Worm (Caenorhabditis elegans) whole organism, young adult: ENCODE measurements around the gene sqst-5.

Experiments used
- F39B2.1 ChIP-seq: fragments of 200-800 bp; sonication (Bioruptor generic); IDR thresholded peaks from 2 replicates; pipeline ENCODE4 v1.3.6; 2022; ENCODE audit warnings: missing genetic modification reagents, missing genetic modification characterization, missing compliant biosample characterization
- F49E8.2 ChIP-seq: sonication (generic microtip); optimal IDR thresholded peaks from 3 replicates; lab custom pipeline; 2017; ENCODE audit warnings: missing genetic modification characterization, mild to moderate bottlenecking, missing compliant biosample characterization, antibody characterized with exemption, moderate library complexity; ENCODE audit not compliant: insufficient read depth
- F52B5.7 ChIP-seq: sonication (generic microtip); optimal IDR thresholded peaks from 2 replicates; lab custom pipeline; 2016; ENCODE audit warnings: mild to moderate bottlenecking, missing genetic modification characterization, missing compliant biosample characterization
- K12H6.12 ChIP-seq: fragments of 200-800 bp; sonication (Bioruptor generic); optimal IDR thresholded peaks from 2 replicates; lab custom pipeline; 2018; ENCODE audit warnings: mild to moderate bottlenecking, missing genetic modification characterization, missing compliant biosample characterization
- T07F8.4 ChIP-seq: sonication (generic microtip); optimal IDR thresholded peaks from 2 replicates; lab custom pipeline; 2016; ENCODE audit warnings: mild to moderate bottlenecking, missing genetic modification characterization, moderate library complexity, missing compliant biosample characterization
- Y53F4B.3 ChIP-seq: fragments of 200-800 bp; sonication (Bioruptor generic); IDR thresholded peaks from 2 replicates; pipeline ENCODE4 v1.3.6; 2022; ENCODE audit warnings: missing genetic modification reagents, missing genetic modification characterization, missing compliant biosample characterization
- Y56A3A.18 ChIP-seq: fragments of 200-800 bp; sonication (Bioruptor generic); IDR thresholded peaks from 2 replicates; pipeline ENCODE4 v1.3.6; 2022; ENCODE audit warnings: missing genetic modification reagents, missing genetic modification characterization, missing compliant biosample characterization
- Y95B8A.8 ChIP-seq: fragments of 200-800 bp; sonication (Bioruptor generic); IDR thresholded peaks from 2 replicates; pipeline ENCODE4 v1.3.6; 2022; ENCODE audit warnings: missing genetic modification reagents, missing genetic modification characterization, missing compliant biosample characterization
- aptf-3 ChIP-seq: fragments of 200-800 bp; sonication (Bioruptor generic); IDR thresholded peaks from 2 replicates; pipeline ENCODE4 v1.3.6; 2022; ENCODE audit warnings: missing genetic modification characterization, missing compliant biosample characterization
- athp-1 ChIP-seq: sonication (generic microtip); optimal IDR thresholded peaks from 2 replicates; lab custom pipeline; 2017; ENCODE audit warnings: mild to moderate bottlenecking, missing genetic modification characterization, missing compliant biosample characterization
- attf-5 ChIP-seq: fragments of 200-800 bp; sonication (Bioruptor generic); optimal IDR thresholded peaks from 2 replicates; lab custom pipeline; 2018; ENCODE audit warnings: mild to moderate bottlenecking, missing genetic modification characterization, missing compliant biosample characterization
- ceh-40 ChIP-seq: fragments of 200-800 bp; sonication (Bioruptor generic); IDR thresholded peaks from 2 replicates; pipeline ENCODE4 v1.3.6; 2022; ENCODE audit warnings: missing genetic modification characterization, missing compliant biosample characterization
- dox-1 ChIP-seq: fragments of 200-800 bp; sonication (Bioruptor generic); IDR thresholded peaks from 2 replicates; pipeline ENCODE4 v1.3.6; 2022; ENCODE audit warnings: missing genetic modification reagents, missing genetic modification characterization, missing compliant biosample characterization
- dpff-1 ChIP-seq: sonication (generic microtip); optimal IDR thresholded peaks from 2 replicates; lab custom pipeline; 2017; ENCODE audit warnings: mild to moderate bottlenecking, missing genetic modification characterization, missing compliant biosample characterization
- efl-1 ChIP-seq: fragments of 150-350 bp; optimal IDR thresholded peaks from 2 replicates; lab custom pipeline; 2014; ENCODE audit warnings: missing biosample characterization, missing genetic modification reagents, missing genetic modification characterization
- egl-18 ChIP-seq: fragments of 200-800 bp; sonication (Bioruptor generic); IDR thresholded peaks from 2 replicates; pipeline ENCODE4 v1.3.6; 2022; ENCODE audit warnings: missing genetic modification reagents, missing genetic modification characterization, missing compliant biosample characterization
- egl-44 ChIP-seq: fragments of 200-800 bp; sonication (Bioruptor generic); IDR thresholded peaks from 2 replicates; pipeline ENCODE4 v1.3.6; 2022; ENCODE audit warnings: missing genetic modification reagents, missing genetic modification characterization, missing compliant biosample characterization
- egrh-3 ChIP-seq: fragments of 200-800 bp; sonication (Bioruptor generic); IDR thresholded peaks from 2 replicates; pipeline ENCODE4 v1.3.6; 2022; ENCODE audit warnings: missing genetic modification reagents, missing genetic modification characterization, missing compliant biosample characterization
- hrde-1 ChIP-seq: sonication (generic microtip); optimal IDR thresholded peaks from 2 replicates; lab custom pipeline; 2016; ENCODE audit warnings: missing genetic modification characterization, mild to moderate bottlenecking, missing compliant biosample characterization, moderate library complexity, missing genotype, missing genetic modification reagents, borderline replicate concordance
- lin-40 ChIP-seq: sonication (generic microtip); optimal IDR thresholded peaks from 2 replicates; lab custom pipeline; 2016; ENCODE audit warnings: missing genetic modification characterization, mild to moderate bottlenecking, missing compliant biosample characterization, missing genotype, missing genetic modification reagents
- lir-1 ChIP-seq: fragments of 200-800 bp; sonication (Bioruptor generic); conservative IDR thresholded peaks from 2 replicates; pipeline ENCODE4 v1.3.6; 2022; ENCODE audit warnings: missing genetic modification reagents, missing genetic modification characterization, missing compliant biosample characterization
- madf-8 ChIP-seq: fragments of 200-800 bp; sonication (Bioruptor generic); conservative IDR thresholded peaks from 2 replicates; pipeline ENCODE4 v1.3.6; 2022; ENCODE audit warnings: missing genetic modification reagents, missing genetic modification characterization, missing compliant biosample characterization
- nfyb-1 ChIP-seq: fragments of 200-800 bp; sonication (Bioruptor generic); IDR thresholded peaks from 2 replicates; pipeline ENCODE4 v1.3.6; 2022; ENCODE audit warnings: missing genetic modification reagents, missing genetic modification characterization, missing compliant biosample characterization
- nhr-27 ChIP-seq: fragments of 200-800 bp; sonication (Bioruptor generic); optimal IDR thresholded peaks from 2 replicates; lab custom pipeline; 2018; ENCODE audit warnings: mild to moderate bottlenecking, missing genetic modification characterization, moderate library complexity, missing compliant biosample characterization
- pbrm-1 ChIP-seq: fragments of 200-800 bp; sonication (Bioruptor generic); IDR thresholded peaks from 2 replicates; pipeline ENCODE4 v1.3.6; 2022; ENCODE audit warnings: missing genetic modification reagents, missing genetic modification characterization, missing compliant biosample characterization
- rec-8 ChIP-seq, 2 experiments: sonication (generic microtip); optimal IDR thresholded peaks; 2 replicates each; lab custom pipeline; 2016; ENCODE audit warnings: mild to moderate bottlenecking in 2 of 2, missing genetic modification characterization in 2 of 2, missing genetic modification reagents in 2 of 2, missing genotype in 2 of 2, missing biosample characterization in 1 of 2, missing compliant biosample characterization in 1 of 2, moderate library complexity in 1 of 2
- sdz-38 ChIP-seq: sonication (generic microtip); optimal IDR thresholded peaks from 2 replicates; lab custom pipeline; 2016; ENCODE audit warnings: missing genotype, missing genetic modification characterization, missing compliant biosample characterization
- snpc-3.4 ChIP-seq: sonication (generic microtip); optimal IDR thresholded peaks from 2 replicates; lab custom pipeline; 2017; ENCODE audit warnings: missing genetic modification characterization, mild to moderate bottlenecking, missing compliant biosample characterization, antibody characterized with exemption, moderate library complexity, missing genotype, missing genetic modification reagents
- unc-130 ChIP-seq: sonication (generic microtip); optimal IDR thresholded peaks from 2 replicates; lab custom pipeline; 2016; ENCODE audit warnings: missing genetic modification reagents, missing genetic modification characterization, missing compliant biosample characterization
- unc-62 ChIP-seq: fragments of 150-350 bp; optimal IDR thresholded peaks from 2 replicates; lab custom pipeline; 2014; ENCODE audit warnings: missing biosample characterization, missing genetic modification reagents, missing genetic modification characterization
- zfh-2 ChIP-seq: fragments of 200-800 bp; sonication (Bioruptor generic); conservative IDR thresholded peaks from 2 replicates; pipeline ENCODE4 v1.3.6; 2022; ENCODE audit warnings: missing genetic modification reagents, missing genetic modification characterization, missing compliant biosample characterization
- ztf-25 ChIP-seq: fragments of 200-800 bp; sonication (Bioruptor generic); IDR thresholded peaks from 2 replicates; pipeline ENCODE4 v1.3.6; 2022; ENCODE audit warnings: missing genetic modification reagents, missing genetic modification characterization, missing compliant biosample characterization
- ztf-28 ChIP-seq: fragments of 200-800 bp; sonication (Bioruptor generic); IDR thresholded peaks from 2 replicates; pipeline ENCODE4 v1.3.6; 2022; ENCODE audit warnings: missing genetic modification reagents, missing genetic modification characterization, missing compliant biosample characterization

sqst-5 gene

DNA sequence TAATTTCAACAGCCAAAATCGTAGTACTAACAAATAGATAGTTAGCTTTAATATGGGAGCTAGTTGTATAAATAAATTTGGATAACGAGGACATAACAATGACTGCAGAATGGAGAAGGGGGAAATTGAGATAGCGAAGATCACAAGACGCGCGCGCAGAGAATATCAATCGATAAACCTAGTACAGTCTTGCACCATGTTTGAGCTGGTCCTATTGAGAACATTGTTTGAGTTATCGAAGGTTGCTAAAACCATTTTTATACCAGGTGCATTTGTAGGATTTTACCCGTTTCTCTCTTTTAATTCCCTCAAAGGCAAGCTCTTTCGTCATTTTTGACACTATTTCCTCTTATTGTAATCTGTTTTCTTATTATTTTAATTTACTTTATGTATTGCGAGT lies 24.2 kb upstream of the sqst-5 start, which contains the start of the genes F40G9.9 and F40G9.12:
Gene F40G9.9 (minus strand): TSS at position 101 of the 400 bp plus-strand sequence.
Gene F40G9.12 (plus strand): TSS at position 231 of the 400 bp plus-strand sequence.
- no peak for TF ChIP-seq dpff-1
- TF ChIP-seq pbrm-1 (GFP tag; lab: Robert Waterston, UW), result no peak
- TF ChIP-seq dox-1 (GFP tag; lab: Robert Waterston, UW), result no peak
- no peak for TF ChIP-seq zfh-2 (GFP tag; lab: Robert Waterston, UW)
- TF ChIP-seq ztf-28 (GFP tag; lab: Robert Waterston, UW), result no peak
- TF ChIP-seq Y53F4B.3 (GFP tag; lab: Robert Waterston, UW), result no peak
- TF ChIP-seq snpc-3.4 (tag; lab: Kevin White, UChicago), result no peak
- TF ChIP-seq K12H6.12 (tag; lab: Kevin White, UChicago), result no peak
- no peak for TF ChIP-seq hrde-1 (tag; lab: Kevin White, UChicago)
- no peak for TF ChIP-seq Y95B8A.8 (GFP tag; lab: Robert Waterston, UW)
- no peak for TF ChIP-seq unc-62 (GFP tag; lab: Kevin White, UChicago)

DNA sequence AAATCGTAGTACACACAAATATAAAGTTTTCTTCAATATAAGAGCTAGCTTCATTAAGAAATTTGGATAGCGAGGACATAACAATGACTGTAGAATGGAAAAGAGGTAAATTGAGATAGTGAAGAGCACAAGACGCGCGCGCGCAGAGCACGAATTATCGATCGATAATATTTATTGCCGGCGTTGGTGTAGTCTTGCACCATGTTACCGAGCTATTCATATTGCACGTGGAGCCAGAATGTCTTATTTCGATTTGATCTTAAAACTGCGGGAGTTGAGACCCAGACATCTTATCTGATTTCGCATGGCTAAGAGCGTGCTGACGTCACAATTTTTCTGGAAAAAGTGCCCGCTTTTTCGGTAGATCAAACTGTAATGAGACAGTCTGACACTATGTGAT lies 22.1 kb upstream of the sqst-5 start, which contains the start of gene F40G9.18:
Gene F40G9.18 (minus strand): TSS at position 101 of the 400 bp plus-strand sequence.
- TF ChIP-seq F49E8.2 (tag; lab: Kevin White, UChicago) (no peak), ztf-28 (GFP tag; lab: Robert Waterston, UW) (no peak), ztf-25 (GFP tag; lab: Robert Waterston, UW) (no peak), attf-5 (GFP tag; lab: Kevin White, UChicago) (no peak), rec-8 (tag; optimal IDR thresholded peaks at IDR 0.05; lab: Kevin White, UChicago) (no peak), dpff-1 (no peak), unc-130 (GFP tag; lab: Kevin White, UChicago) (no peak), Y95B8A.8 (GFP tag; lab: Robert Waterston, UW) (no peak), efl-1 (no peak), egl-44 (no peak), F52B5.7 (no peak), nhr-27 (tag; lab: Kevin White, UChicago) (no peak)

DNA sequence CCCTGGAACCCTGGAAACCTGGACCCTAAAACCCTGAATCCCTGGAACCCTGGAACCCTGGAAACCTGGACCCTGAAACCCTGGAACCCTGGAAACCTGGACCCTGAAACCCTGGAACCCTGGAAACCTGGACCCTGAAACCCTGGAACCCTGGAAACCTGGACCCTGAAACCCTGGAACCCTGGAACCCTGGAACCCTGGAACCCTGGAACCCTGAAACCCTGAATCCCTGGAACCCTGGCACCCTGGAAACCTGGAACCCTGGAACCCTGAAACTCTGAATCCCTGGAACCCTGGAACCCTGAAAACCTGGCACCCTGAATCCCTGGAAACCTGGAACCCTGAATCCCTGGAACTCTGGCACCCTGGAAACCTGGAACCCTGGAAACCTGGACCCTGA lies 21.0 kb upstream of the sqst-5 start:
- TF ChIP-seq zfh-2 (GFP tag; lab: Robert Waterston, UW) (peak; percentile 82), egrh-3 (peak; percentile 85)
- TF ChIP-seq, all 124 proteins: peak for 2; not testable (repeated sequence) for 122

DNA sequence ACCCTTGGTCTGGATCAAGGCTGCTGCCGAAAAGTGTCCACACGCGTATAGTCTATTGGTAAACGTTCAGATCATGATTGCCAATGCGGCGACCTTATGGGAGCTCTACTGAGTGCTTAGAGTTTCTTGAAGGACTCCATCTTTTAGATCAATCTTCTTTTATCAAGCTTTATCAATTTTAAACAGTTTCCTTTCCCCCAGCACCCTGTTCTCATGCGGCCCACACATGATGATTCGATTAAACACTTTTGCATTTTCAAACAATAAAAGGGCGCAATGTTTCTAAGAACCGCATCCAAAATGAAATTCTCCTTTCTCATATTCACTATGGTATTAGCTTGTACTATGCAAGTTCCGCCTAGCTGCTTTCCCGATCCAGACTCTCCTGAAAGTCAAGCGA lies 18.0 kb upstream of the sqst-5 start, which contains the start of gene F40G9.7:
Gene F40G9.7 (plus strand): TSS at position 301 of the 400 bp plus-strand sequence.
- no peak for TF ChIP-seq lir-1 (GFP tag; lab: Robert Waterston, UW)

DNA sequence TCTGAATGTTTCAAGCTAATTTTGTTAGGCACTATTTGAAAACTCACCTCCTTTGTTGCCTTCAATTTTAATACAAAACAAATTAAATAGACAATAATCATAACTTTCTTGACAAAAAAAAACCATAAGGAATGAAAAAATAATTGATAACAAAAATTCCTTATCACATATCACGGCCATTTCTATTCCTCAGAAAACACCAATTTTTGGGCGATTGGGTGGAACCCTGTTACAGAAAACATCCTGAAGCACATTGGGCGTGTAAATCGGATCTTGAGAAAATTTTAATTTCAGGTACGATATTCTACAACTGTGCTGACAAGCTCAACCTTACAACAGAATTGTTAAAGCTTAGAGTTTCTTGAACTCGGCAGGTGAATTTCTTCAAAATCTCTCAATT lies 17.4 kb upstream of the sqst-5 start, which contains the start of gene F40G9.8:
Gene F40G9.8 (minus strand): TSS at position 101 of the 400 bp plus-strand sequence.
- TF ChIP-seq Y56A3A.18 (GFP tag; lab: Robert Waterston, UW) (no peak), athp-1 (tag; lab: Kevin White, UChicago) (no peak), lin-40 (tag; lab: Kevin White, UChicago) (no peak), T07F8.4 (tag; lab: Kevin White, UChicago) (no peak), aptf-3 (GFP tag; lab: Robert Waterston, UW) (no peak), unc-130 (GFP tag; lab: Kevin White, UChicago) (no peak), ztf-25 (GFP tag; lab: Robert Waterston, UW) (no peak), nfyb-1 (no peak), madf-8 (GFP tag; lab: Robert Waterston, UW) (no peak), ceh-40 (GFP tag; lab: Robert Waterston, UW) (no peak), rec-8 (tag; optimal IDR thresholded peaks at IDR 0.05; lab: Kevin White, UChicago) (no peak), sdz-38 (tag; lab: Kevin White, UChicago) (no peak), egl-18 (no peak), F39B2.1 (GFP tag; lab: Robert Waterston, UW) (no peak)
- TF ChIP-seq, all 124 proteins: peak for 0
